Fruit fly (Drosophila melanogaster) whole organism, embryonic: ENCODE results near the gene CG33098.

Experiments
- Bteb2 ChIP-seq: fragments of 200-800 bp; sonication (Bioruptor generic); optimal IDR thresholded peaks from 2 replicates; lab custom pipeline; 2016; ENCODE audit warnings: missing biosample characterization, missing genetic modification characterization
- hth ChIP-seq: fragments of >200 bp; optimal IDR thresholded peaks from 2 replicates; lab custom pipeline; 2017; ENCODE audit warnings: inconsistent platforms
- pan ChIP-seq, 4 experiments: fragments of >200 bp in 3 of 4; fragments of 200-800 bp in 1 of 4; sonication (Bioruptor generic) in 1 of 4; optimal IDR thresholded peaks in 3 of 4; IDR thresholded peaks in 1 of 4; 2 replicates each; pipeline versions ENCODE4 v1.3.6 to Lab custom; 2017 to 2022; ENCODE audit warnings: missing biosample characterization in 2 of 4, missing genetic modification characterization in 2 of 4, mixed read lengths in 1 of 4

DNA sequence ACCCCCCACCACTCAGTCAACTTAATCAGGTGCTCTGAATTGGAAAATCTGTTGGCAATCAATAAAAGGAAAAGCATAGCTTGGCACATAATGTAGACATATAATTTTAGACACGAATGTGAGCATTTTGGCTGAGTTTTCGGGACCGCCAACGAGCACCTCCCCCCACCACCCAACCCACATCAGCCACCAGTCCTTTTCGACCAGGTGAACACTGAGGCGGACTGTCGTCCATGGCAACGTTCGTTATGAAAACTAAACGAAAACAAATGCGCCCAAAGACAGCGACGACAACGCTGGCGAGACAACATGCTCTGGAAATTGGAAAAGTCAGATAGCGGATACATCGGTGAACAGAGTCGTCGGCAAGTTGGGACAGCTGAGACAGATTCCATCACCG, 4.0 kb upstream of the CG33098 start, which contains the start of gene GstD11:
- no peak for TF ChIP-seq Bteb2 (GFP tag; lab: Kevin White, UChicago)
- no peak for TF ChIP-seq hth
- TF ChIP-seq pan (optimal IDR thresholded peaks at IDR 0.05; lab: Kevin White, UChicago): no peak
- no peak for TF ChIP-seq pan (GFP tag; optimal IDR thresholded peaks at IDR 0.05 in 1 of 2, IDR thresholded peaks at IDR 0.05 in 1 of 2)
